Fruit fly (Drosophila melanogaster): ENCODE measurements around the gene CG31689.
A peak's percentile ranks its signal among the peaks of the same experiment; 100 is the strongest.

The CG31689 gene

dm6 chr2L:2721317-2721716 lies 4.2 kb upstream of the CG31689 start (continued):
- peak; percentile 43; the same call in 2 of the 3 replicates for TF ChIP-seq row (GFP tag; IDR thresholded peaks at IDR 0.05)
- TF ChIP-seq CG14860 (GFP tag; IDR thresholded peaks at IDR 0.05; ENCODE audit: partially characterized antibody): no peak
- TF ChIP-seq CG13624 (GFP tag; optimal IDR thresholded peaks at IDR 0.05): no peak
- TF ChIP-seq CG11504 (tag; optimal IDR thresholded peaks at IDR 0.05): peak; percentile 19
- 0 out of 2 replicates have a peak, but pooled peaks have one; percentile 34 for TF ChIP-seq ap (GFP tag; IDR thresholded peaks at IDR 0.05)
- 0 out of 2 replicates have a peak, but pooled peaks have one; percentile 25 for TF ChIP-seq E2f1 (GFP tag; IDR thresholded peaks at IDR 0.05)
- TF ChIP-seq CG7928 (GFP tag; optimal IDR thresholded peaks at IDR 0.05): no peak
- peak; percentile 37 for TF ChIP-seq dmrt99B (tag; optimal IDR thresholded peaks at IDR 0.05)
- 0 out of 3 replicates have a peak, but pooled peaks have one; percentile 12 for TF ChIP-seq C15 (GFP tag; IDR thresholded peaks at IDR 0.05)
- TF ChIP-seq gem (tag; optimal IDR thresholded peaks at IDR 0.05): peak; percentile 36
- TF ChIP-seq Med (GFP tag): peak; percentile 82
- 0 out of 2 replicates have a peak, but pooled peaks have one; percentile 18 for TF ChIP-seq CG6689 (GFP tag; IDR thresholded peaks at IDR 0.05)
- TF ChIP-seq Chrac-16 (GFP tag; optimal IDR thresholded peaks at IDR 0.05): peak; percentile 20
- peak; percentile 4 for TF ChIP-seq Sox102F (GFP tag; optimal IDR thresholded peaks at IDR 0.05)
- no peak for TF ChIP-seq CG8359 (GFP tag; optimal IDR thresholded peaks at IDR 0.05; ENCODE audit: borderline replicate concordance)
- TF ChIP-seq CG2120 (GFP tag; optimal IDR thresholded peaks at IDR 0.05): peak; percentile 40
- TF ChIP-seq CG7745 (tag; optimal IDR thresholded peaks at IDR 0.05): no peak
- 0 out of 2 replicates have a peak, but pooled peaks have one; percentile 17 for TF ChIP-seq Ada2b (GFP tag; IDR thresholded peaks at IDR 0.05)
- no peak for TF ChIP-seq nau (GFP tag; optimal IDR thresholded peaks at IDR 0.05)
- peak in 1 of 2 experiments; percentile 19 for TF ChIP-seq Hr51 (GFP tag; optimal IDR thresholded peaks at IDR 0.05)
- TF ChIP-seq unc-4 (GFP tag; IDR thresholded peaks at IDR 0.05; ENCODE audit: partially characterized antibody): no peak
- 0 out of 3 replicates have a peak, but pooled peaks have one; percentile 21 for TF ChIP-seq ase (GFP tag; IDR thresholded peaks at IDR 0.05)
- 0 out of 3 replicates have a peak, but pooled peaks have one; percentile 36 for TF ChIP-seq dysf (GFP tag; IDR thresholded peaks at IDR 0.05)
- no peak for TF ChIP-seq ewg (GFP tag; optimal IDR thresholded peaks at IDR 0.05)
- TF ChIP-seq CG9817 (tag; optimal IDR thresholded peaks at IDR 0.05): no peak
- TF ChIP-seq lmd (GFP tag; IDR thresholded peaks at IDR 0.05): peak; percentile 40
- peak; percentile 5 for TF ChIP-seq CG15514 (GFP tag; optimal IDR thresholded peaks at IDR 0.05)
- TF ChIP-seq CG12769 (tag; optimal IDR thresholded peaks at IDR 0.05): peak; percentile 30

- no peak for TF ChIP-seq Adf1 (GFP tag; IDR thresholded peaks at IDR 0.05)
- peak; percentile 24; the same call in 1 of the 2 replicates for TF ChIP-seq CG9932 (GFP tag; IDR thresholded peaks at IDR 0.05)
- no peak for TF ChIP-seq grn (GFP tag; optimal IDR thresholded peaks at IDR 0.05)
- TF ChIP-seq CG11456 (GFP tag; IDR thresholded peaks at IDR 0.05): 0 out of 3 replicates have a peak, but pooled peaks have one; percentile 42
- no peak for TF ChIP-seq CG18262 (tag; optimal IDR thresholded peaks at IDR 0.05)
- peak; percentile 64 for TF ChIP-seq CG12769 (tag; optimal IDR thresholded peaks at IDR 0.05)
- TF ChIP-seq pzg (GFP tag; optimal IDR thresholded peaks at IDR 0.05): no peak
- peak; percentile 91 for TF ChIP-seq Ets65A (GFP tag)
- no peak for TF ChIP-seq Dfd (GFP tag; optimal IDR thresholded peaks at IDR 0.05)
- no peak for TF ChIP-seq Mes4 (GFP tag; optimal IDR thresholded peaks at IDR 0.05)
- TF ChIP-seq Sox102F (GFP tag; optimal IDR thresholded peaks at IDR 0.05): peak; percentile 19
- TF ChIP-seq CG7745 (tag; optimal IDR thresholded peaks at IDR 0.05): no peak
- TF ChIP-seq Aef1 (GFP tag; IDR thresholded peaks at IDR 0.05): 0 out of 3 replicates have a peak, but pooled peaks have one; percentile 12
- TF ChIP-seq slbo (GFP tag; IDR thresholded peaks at IDR 0.05): peak; percentile 68; the same call in 1 of the 2 replicates
- TF ChIP-seq Sox100B (GFP tag; optimal IDR thresholded peaks at IDR 0.05): no peak
- TF ChIP-seq grau (tag; optimal IDR thresholded peaks at IDR 0.05): peak; percentile 31
- 0 out of 3 replicates have a peak, but pooled peaks have one; percentile 24 for TF ChIP-seq Mrtf (GFP tag; IDR thresholded peaks at IDR 0.05)
- peak; percentile 83 for TF ChIP-seq scrt (GFP tag; optimal IDR thresholded peaks at IDR 0.05)
- 0 out of 3 replicates have a peak, but pooled peaks have one; percentile 28 for TF ChIP-seq CG11560 (tag; IDR thresholded peaks at IDR 0.05)
- no peak for TF ChIP-seq NC2β (GFP tag; optimal IDR thresholded peaks at IDR 0.05)
- TF ChIP-seq Camta (GFP tag; optimal IDR thresholded peaks at IDR 0.05): no peak
- TF ChIP-seq lilli (GFP tag; optimal IDR thresholded peaks at IDR 0.05): peak; percentile 32
- TF ChIP-seq CG1603 (tag; optimal IDR thresholded peaks at IDR 0.05): peak; percentile 31
- TF ChIP-seq MBD-R2 (GFP tag; IDR thresholded peaks at IDR 0.05): peak; percentile 24; the same call in 1 of the 2 replicates
- TF ChIP-seq Hsf (GFP tag; optimal IDR thresholded peaks at IDR 0.05): no peak
Measured at dm6 chr2L:2723100-2723499, 2.4 kb upstream of the CG31689 start.

Measured in whole organism, embryonic.